Worm (Caenorhabditis elegans): ENCODE data around the gene trp-2.

trp-2 gene

ce11 chrIII:1043790-1044189 lies 52.1 kb downstream of the trp-2 start:
- TF ChIP-seq unc-39 (tag; optimal IDR thresholded peaks at IDR 0.05) (no peak), elt-1 (tag; optimal IDR thresholded peaks at IDR 0.05; ENCODE audit: borderline replicate concordance, insufficient read depth) (no peak), unc-62 (GFP tag; optimal IDR thresholded peaks at IDR 0.05) (no peak), nhr-2 (tag; optimal IDR thresholded peaks at IDR 0.05) (no peak), ham-2 (GFP tag; optimal IDR thresholded peaks at IDR 0.05) (no peak), lin-13 (tag; optimal IDR thresholded peaks at IDR 0.05) (no peak), lsy-2 (tag; optimal IDR thresholded peaks at IDR 0.05) (no peak), sptf-1 (tag; optimal IDR thresholded peaks at IDR 0.05) (no peak), tbx-8 (GFP tag; optimal IDR thresholded peaks at IDR 0.05) (no peak), hlh-1 (tag; optimal IDR thresholded peaks at IDR 0.05) (no peak), elt-3 (tag; optimal IDR thresholded peaks at IDR 0.05) (no peak), nhr-237 (tag; optimal IDR thresholded peaks at IDR 0.05) (no peak), nhr-28 (tag; optimal IDR thresholded peaks at IDR 0.05) (no peak), cnd-1 (tag; optimal IDR thresholded peaks at IDR 0.05) (no peak), nhr-12 (tag; optimal IDR thresholded peaks at IDR 0.05) (no peak)
